Worm (Caenorhabditis elegans): ENCODE data around the gene dylt-2.

The dylt-2 gene

DNA sequence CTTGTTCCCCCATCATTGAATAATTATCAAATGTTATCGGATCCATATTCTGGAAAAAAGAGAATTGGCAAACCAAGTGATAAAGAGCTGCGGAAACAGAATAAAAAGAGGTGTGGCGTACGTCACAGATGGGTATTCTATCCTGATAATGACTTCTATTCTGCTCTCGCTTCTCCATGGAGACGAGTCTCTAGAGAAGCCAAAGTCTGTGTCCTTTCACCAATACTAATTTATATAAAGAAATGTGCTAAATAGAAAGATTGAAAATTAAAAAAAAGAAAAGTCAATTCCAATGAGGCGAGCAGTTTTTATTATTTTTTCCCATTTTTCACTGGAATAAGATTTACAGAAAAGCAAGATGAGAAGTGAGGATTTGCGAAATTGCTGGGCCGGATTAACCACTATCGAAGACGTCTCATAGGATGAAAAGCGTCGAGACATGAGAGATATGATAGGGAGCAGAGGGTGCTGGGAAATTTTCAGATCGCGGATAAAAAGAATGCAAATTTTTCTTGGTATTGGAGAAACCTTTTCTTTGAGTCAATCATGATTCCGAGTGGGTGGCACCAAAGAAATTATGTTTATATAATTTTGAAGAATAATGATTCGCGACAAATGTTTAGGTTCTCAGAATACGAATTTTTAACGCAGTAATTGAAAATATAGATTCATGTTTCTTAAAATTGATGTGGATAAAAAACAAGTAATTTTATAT, 21.3 kb upstream of the dylt-2 start, which contains the start of gene aexr-3:
aexr-3 (minus strand) TSS at position 51 of the 715 bp plus-strand sequence.
- no peak for TF ChIP-seq nhr-77 (tag; optimal IDR thresholded peaks at IDR 0.05)
- TF ChIP-seq nhr-11 (tag; optimal IDR thresholded peaks at IDR 0.05): peak; percentile 17
- TF ChIP-seq daf-16 (GFP tag; optimal IDR thresholded peaks at IDR 0.05): no peak
- no peak for TF ChIP-seq daf-16 (tag; optimal IDR thresholded peaks at IDR 0.05)
- no peak for TF ChIP-seq mep-1 (tag; optimal IDR thresholded peaks at IDR 0.05)
- TF ChIP-seq Y105C5A.15 (GFP tag; IDR thresholded peaks at IDR 0.05): no peak
- peak in 1 of 2 experiments; percentile 47 for TF ChIP-seq unc-62 (GFP tag; optimal IDR thresholded peaks at IDR 0.05 in 1 of 2)
- TF ChIP-seq unc-62 (tag; optimal IDR thresholded peaks at IDR 0.05): no peak
- no peak for TF ChIP-seq Y48G9A.11 (GFP tag; IDR thresholded peaks at IDR 0.05)
- TF ChIP-seq lin-29 (GFP tag; IDR thresholded peaks at IDR 0.05): no peak
- TF ChIP-seq aha-1 (tag): peak; percentile 11

DNA sequence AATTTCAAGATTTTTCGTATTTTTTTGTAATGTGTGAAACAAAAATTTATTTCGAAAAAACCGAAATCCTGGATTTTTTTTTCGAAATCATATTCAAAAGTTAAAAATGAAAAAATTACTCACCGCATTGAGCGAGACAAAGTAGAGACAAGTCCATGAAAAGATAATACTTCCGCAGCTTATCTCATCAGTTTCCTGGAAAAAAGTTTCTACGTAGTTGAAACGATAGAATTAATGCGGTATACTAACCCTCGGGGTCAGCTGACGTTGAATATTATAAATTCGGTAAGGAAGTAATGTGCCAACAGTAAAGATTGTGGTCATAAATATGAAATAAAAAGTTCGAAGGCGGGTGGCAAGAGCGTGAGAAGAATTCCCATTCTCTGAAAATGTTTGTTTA, 18.0 kb upstream of the dylt-2 start:
- TF ChIP-seq fkh-10 (GFP tag; optimal IDR thresholded peaks at IDR 0.05) (no peak), lim-7 (GFP tag; IDR thresholded peaks at IDR 0.05) (no peak), ctbp-1 (GFP tag; IDR thresholded peaks at IDR 0.05) (no peak), ZK546.5 (tag; optimal IDR thresholded peaks at IDR 0.05) (no peak), rbr-2 (tag; optimal IDR thresholded peaks at IDR 0.05) (no peak), ceh-82 (tag; optimal IDR thresholded peaks at IDR 0.05) (no peak), nhr-102 (tag; optimal IDR thresholded peaks at IDR 0.05) (no peak), F49E8.2 (tag; optimal IDR thresholded peaks at IDR 0.05; ENCODE audit: borderline replicate concordance) (no peak), daf-8 (GFP tag; IDR thresholded peaks at IDR 0.05) (no peak), madf-9 (GFP tag; conservative IDR thresholded peaks at IDR 0.05) (no peak), ceh-32 (tag; optimal IDR thresholded peaks at IDR 0.05; ENCODE audit: poor library complexity) (no peak)

DNA sequence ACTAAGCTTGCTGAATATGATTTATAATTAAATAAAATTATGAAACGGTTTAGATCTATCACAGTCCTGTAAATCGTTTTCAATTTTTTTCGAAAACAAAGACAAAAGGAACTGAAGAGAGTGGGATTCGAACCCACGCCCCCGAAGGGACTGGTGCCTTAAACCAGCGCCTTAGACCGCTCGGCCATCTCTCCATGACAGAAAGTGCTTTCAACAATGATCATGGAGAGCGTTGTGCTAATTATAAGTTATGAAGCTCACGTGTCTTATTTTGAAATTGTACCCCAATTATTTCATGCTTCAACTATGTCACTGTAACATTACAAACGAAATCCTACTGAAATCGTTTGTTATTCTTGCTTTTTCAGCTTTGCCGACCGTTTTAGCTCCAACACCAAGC, 15.8 kb upstream of the dylt-2 start:
- TF ChIP-seq dmd-6 (GFP tag; IDR thresholded peaks at IDR 0.05): peak; percentile 19; the same call in 1 of the 2 replicates
- no peak for TF ChIP-seq dmd-9 (GFP tag; IDR thresholded peaks at IDR 0.05)
- TF ChIP-seq mxl-3 (GFP tag; optimal IDR thresholded peaks at IDR 0.05): no peak
- TF ChIP-seq jun-1 (tag; optimal IDR thresholded peaks at IDR 0.05): no peak
- peak; percentile 26; the same call in 1 of the 2 replicates for TF ChIP-seq pha-4 (GFP tag; IDR thresholded peaks at IDR 0.05)
- no peak for TF ChIP-seq pha-4 (tag; optimal IDR thresholded peaks at IDR 0.05)
- TF ChIP-seq lim-7 (GFP tag; IDR thresholded peaks at IDR 0.05): 0 out of 2 replicates have a peak, but pooled peaks have one; percentile 35
- TF ChIP-seq ctbp-1 (GFP tag; IDR thresholded peaks at IDR 0.05): 0 out of 2 replicates have a peak, but pooled peaks have one; percentile 32

DNA sequence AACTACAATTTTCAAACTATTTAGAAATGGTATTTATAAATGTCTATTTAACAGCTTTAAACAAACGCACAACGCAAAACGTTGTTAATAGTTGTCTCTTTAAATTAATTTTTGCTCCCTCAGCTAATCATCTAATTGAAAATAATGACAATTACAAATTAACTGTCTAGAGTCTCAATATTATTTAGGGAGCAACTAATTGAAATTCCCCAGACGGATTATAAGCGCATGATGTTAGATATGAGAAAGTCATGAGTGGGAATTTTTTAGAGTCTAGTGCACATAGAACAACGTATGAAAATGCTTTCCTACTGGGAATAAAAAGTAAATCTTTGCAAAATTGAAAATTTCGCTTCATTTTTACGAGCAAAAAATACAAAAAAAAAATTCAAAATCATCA, 13.1 kb upstream of the dylt-2 start:
- TF ChIP-seq unc-62 (GFP tag; optimal IDR thresholded peaks at IDR 0.05 in 1 of 2): peak in 1 of 2 experiments; percentile 8
- no peak for TF ChIP-seq unc-62 (tag; optimal IDR thresholded peaks at IDR 0.05)
- TF ChIP-seq egl-27 (tag; optimal IDR thresholded peaks at IDR 0.05): no peak
- no peak for TF ChIP-seq rbr-2 (tag; optimal IDR thresholded peaks at IDR 0.05)
- no peak for TF ChIP-seq lin-1 (GFP tag; IDR thresholded peaks at IDR 0.05)
- TF ChIP-seq snpc-1.2 (GFP tag; IDR thresholded peaks at IDR 0.05): no peak
- no peak for TF ChIP-seq mdt-29 (GFP tag; IDR thresholded peaks at IDR 0.05)
- TF ChIP-seq dmd-8 (GFP tag; IDR thresholded peaks at IDR 0.05): no peak
- no peak for TF ChIP-seq mdl-1 (tag; optimal IDR thresholded peaks at IDR 0.05)
- TF ChIP-seq fkh-10 (GFP tag; optimal IDR thresholded peaks at IDR 0.05): no peak
- TF ChIP-seq Y105C5A.15 (GFP tag; IDR thresholded peaks at IDR 0.05): no peak
- TF ChIP-seq F44E2.7 (GFP tag; IDR thresholded peaks at IDR 0.05): no peak
- TF ChIP-seq aly-2 (tag; optimal IDR thresholded peaks at IDR 0.05): no peak
- TF ChIP-seq ceh-44 (GFP tag; IDR thresholded peaks at IDR 0.05): no peak
- no peak for TF ChIP-seq nhr-11 (tag; optimal IDR thresholded peaks at IDR 0.05)
- TF ChIP-seq aha-1 (tag): peak; percentile 49

All from whole organism, L4 larva.